Fruit fly (Drosophila melanogaster): ENCODE measurements around the gene MtnA.

- TF ChIP-seq usp (GFP tag; optimal IDR thresholded peaks at IDR 0.05) (no peak), psq (optimal IDR thresholded peaks at IDR 0.05) (no peak), CG8478 (optimal IDR thresholded peaks at IDR 0.05) (no peak)
Observed at dm6 chr3R:9818295-9818694, 34.1 kb upstream of the MtnA start, which contains the start of gene CG9459.
